Worm (Caenorhabditis elegans) whole organism, early embryonic: ENCODE measurements around the gene vab-3.

Source experiments
- B0310.2 ChIP-seq: sonication (generic microtip); optimal IDR thresholded peaks from 2 replicates; lab custom pipeline; 2016; ENCODE audit warnings: mild to moderate bottlenecking, missing genetic modification characterization, missing compliant biosample characterization
- aly-1 ChIP-seq: sonication (generic microtip); optimal IDR thresholded peaks from 2 replicates; lab custom pipeline; 2016; ENCODE audit warnings: missing genetic modification characterization, missing compliant biosample characterization
- ama-1 ChIP-seq: fragments of 150-350 bp; optimal IDR thresholded peaks from 2 replicates; lab custom pipeline; 2014
- ceh-13 ChIP-seq: fragments of 200-800 bp; sonication (Bioruptor generic); optimal IDR thresholded peaks from 2 replicates; lab custom pipeline; 2018; ENCODE audit warnings: mild to moderate bottlenecking, missing genetic modification characterization, missing compliant biosample characterization
- ets-7 ChIP-seq: sonication (generic microtip); optimal IDR thresholded peaks from 2 replicates; lab custom pipeline; 2016; ENCODE audit warnings: missing genotype, missing genetic modification characterization, missing compliant biosample characterization
- flt-1 ChIP-seq: fragments of 200-800 bp; sonication (Bioruptor generic); IDR thresholded peaks from 2 replicates; pipeline ENCODE4 v1.3.6; 2022; ENCODE audit warnings: missing genetic modification characterization, missing compliant biosample characterization
- hmg-4 ChIP-seq: fragments of 200-800 bp; sonication (Bioruptor generic); optimal IDR thresholded peaks from 2 replicates; lab custom pipeline; 2018; ENCODE audit warnings: mild to moderate bottlenecking, missing genetic modification characterization, missing compliant biosample characterization
- hnd-1 ChIP-seq: sonication (generic microtip); optimal IDR thresholded peaks from 2 replicates; lab custom pipeline; 2016; ENCODE audit warnings: missing genetic modification characterization, missing compliant biosample characterization
- pes-1 ChIP-seq: fragments of 200-800 bp; sonication (Bioruptor generic); IDR thresholded peaks from 2 replicates; pipeline ENCODE4 v1.3.6; 2022; ENCODE audit warnings: missing genetic modification reagents, missing genetic modification characterization, missing compliant biosample characterization
- scrt-1 ChIP-seq: fragments of 200-800 bp; sonication (Bioruptor generic); IDR thresholded peaks from 2 replicates; pipeline ENCODE4 v1.3.6; 2022; ENCODE audit warnings: missing genetic modification characterization, missing compliant biosample characterization
- sea-1 ChIP-seq: fragments of 200-800 bp; sonication (Bioruptor generic); conservative IDR thresholded peaks from 2 replicates; pipeline ENCODE4 v1.3.6; 2022; ENCODE audit warnings: missing genetic modification characterization, missing compliant biosample characterization
- tbx-37 ChIP-seq: fragments of 200-800 bp; sonication (Bioruptor generic); conservative IDR thresholded peaks from 2 replicates; pipeline ENCODE4 v1.3.6; 2022; ENCODE audit warnings: missing genetic modification reagents, missing genetic modification characterization, missing compliant biosample characterization

- TF ChIP-seq hmg-4 (GFP tag; lab: Kevin White, UChicago) = peak; percentile 96
- no peak for TF ChIP-seq tbx-37 (GFP tag; lab: Robert Waterston, UW)
- TF ChIP-seq flt-1 = no peak; the same call in 1 of the 2 replicates
- TF ChIP-seq ama-1 (lab: Kevin White, UChicago) = no peak
- no peak for TF ChIP-seq B0310.2 (tag; lab: Kevin White, UChicago)
- peak; percentile 14 for TF ChIP-seq hnd-1 (tag; lab: Kevin White, UChicago)
- peak; percentile 80 for TF ChIP-seq sea-1 (GFP tag; lab: Robert Waterston, UW)
- TF ChIP-seq ets-7 (tag; lab: Kevin White, UChicago) = peak; percentile 40
- no peak for TF ChIP-seq ceh-13 (GFP tag; lab: Kevin White, UChicago)
- TF ChIP-seq aly-1 (tag; lab: Kevin White, UChicago) = peak; percentile 64
- TF ChIP-seq scrt-1 (GFP tag; lab: Robert Waterston, UW) = no peak
- no peak for TF ChIP-seq pes-1 (GFP tag; lab: Robert Waterston, UW)
Measured at ce11 chrX:10555189-10555964, 55.7 kb downstream of the vab-3 start, which contains the start of gene syd-2.
